Fruit fly (Drosophila melanogaster) whole organism, prepupa: ENCODE measurements around the gene CG12971.

ENCODE experiments used
- CG10631 ChIP-seq: fragments of 200-800 bp; sonication (Bioruptor generic); optimal IDR thresholded peaks from 2 replicates; lab custom pipeline; 2016; ENCODE audit warnings: missing biosample characterization, missing genetic modification characterization
- CG11762 ChIP-seq: fragments of 200-800 bp; sonication (Bioruptor generic); optimal IDR thresholded peaks from 3 replicates; lab custom pipeline; 2016; ENCODE audit warnings: missing biosample characterization, missing genetic modification characterization; ENCODE audit not compliant: insufficient read depth
- CG1621 ChIP-seq: fragments of 200-800 bp; sonication (Bioruptor generic); optimal IDR thresholded peaks from 3 replicates; lab custom pipeline; 2018; ENCODE audit warnings: missing biosample characterization, mild to moderate bottlenecking, missing genetic modification characterization
- CG3919 ChIP-seq: fragments of 200-800 bp; sonication (Bioruptor generic); optimal IDR thresholded peaks from 3 replicates; lab custom pipeline; 2016; ENCODE audit warnings: missing biosample characterization, missing genetic modification characterization
- CG6854 ChIP-seq: fragments of 200-800 bp; sonication (Bioruptor generic); optimal IDR thresholded peaks from 2 replicates; lab custom pipeline; 2017; ENCODE audit warnings: missing biosample characterization, mild to moderate bottlenecking, missing genetic modification characterization
- OdsH ChIP-seq: fragments of 200-800 bp; sonication (Bioruptor generic); optimal IDR thresholded peaks from 3 replicates; lab custom pipeline; 2016; ENCODE audit warnings: missing biosample characterization, missing genetic modification characterization
- fd59A ChIP-seq: fragments of 200-800 bp; sonication (Bioruptor generic); optimal IDR thresholded peaks from 2 replicates; lab custom pipeline; 2017; ENCODE audit warnings: missing biosample characterization, mild to moderate bottlenecking, missing genetic modification characterization, missing genetic modification reagents
- lz ChIP-seq: fragments of 200-800 bp; sonication (Bioruptor generic); optimal IDR thresholded peaks from 3 replicates; lab custom pipeline; 2016; ENCODE audit warnings: missing biosample characterization, missing genetic modification characterization
- ss ChIP-seq, 2 experiments: fragments of 200-800 bp; sonication (Bioruptor generic); optimal IDR thresholded peaks; 2 replicates in 1 of 2; 3 replicates in 1 of 2; lab custom pipeline; 2017 to 2018; ENCODE audit warnings: mild to moderate bottlenecking in 2 of 2, missing biosample characterization in 2 of 2, missing genetic modification characterization in 2 of 2, moderate library complexity in 1 of 2

- TF ChIP-seq CG10631 (GFP tag; lab: Kevin White, UChicago) (no peak), OdsH (GFP tag; lab: Kevin White, UChicago) (no peak), lz (GFP tag; lab: Kevin White, UChicago) (no peak), CG3919 (no peak), ss (GFP tag; optimal IDR thresholded peaks at IDR 0.05; lab: Kevin White, UChicago) (no peak), CG6854 (GFP tag; lab: Kevin White, UChicago) (no peak), CG11762 (GFP tag; lab: Kevin White, UChicago) (no peak), CG1621 (tag; lab: Kevin White, UChicago) (no peak), fd59A (GFP tag; lab: Kevin White, UChicago) (no peak)
Measured at dm6 chr3L:21398156-21398555, 41.9 kb upstream of the CG12971 start.
